Worm (Caenorhabditis elegans) whole organism, L2 larva: ENCODE data around the gene T16G1.2.

ENCODE experiments used
- egl-27 ChIP-seq: sonication (generic microtip); optimal IDR thresholded peaks from 3 replicates; lab custom pipeline; 2017; ENCODE audit warnings: missing biosample characterization, missing genetic modification reagents, missing genetic modification characterization
- ztf-11 ChIP-seq: sonication (generic microtip); optimal IDR thresholded peaks from 2 replicates; lab custom pipeline; 2017; ENCODE audit warnings: missing biosample characterization, missing genetic modification characterization

DNA sequence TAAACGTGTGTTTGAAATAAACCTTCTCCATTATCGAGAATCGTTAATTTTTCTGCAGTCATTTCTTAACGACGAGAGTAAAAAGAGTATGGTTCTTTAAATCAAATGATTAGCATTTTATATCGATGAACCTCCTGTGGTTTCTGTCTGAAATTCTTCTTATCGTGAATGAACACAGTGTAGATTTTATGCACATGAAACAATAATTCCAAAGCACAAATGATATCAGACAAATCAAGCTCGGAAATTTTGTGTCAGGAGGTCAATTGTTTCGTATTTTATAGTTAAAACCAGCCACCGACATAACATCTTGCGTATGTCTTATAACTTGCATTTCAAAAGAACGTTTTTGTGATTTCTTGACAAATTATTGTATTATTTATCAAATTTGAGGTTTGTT is 7.8 kb downstream of the T16G1.2 start, which contains the start of gene T16G1.6:
- no peak for TF ChIP-seq ztf-11 (tag; lab: Kevin White, UChicago)
- no peak for TF ChIP-seq egl-27 (tag; lab: Kevin White, UChicago)
